Worm (Caenorhabditis elegans): ENCODE results near the gene srw-97.

The srw-97 gene

DNA sequence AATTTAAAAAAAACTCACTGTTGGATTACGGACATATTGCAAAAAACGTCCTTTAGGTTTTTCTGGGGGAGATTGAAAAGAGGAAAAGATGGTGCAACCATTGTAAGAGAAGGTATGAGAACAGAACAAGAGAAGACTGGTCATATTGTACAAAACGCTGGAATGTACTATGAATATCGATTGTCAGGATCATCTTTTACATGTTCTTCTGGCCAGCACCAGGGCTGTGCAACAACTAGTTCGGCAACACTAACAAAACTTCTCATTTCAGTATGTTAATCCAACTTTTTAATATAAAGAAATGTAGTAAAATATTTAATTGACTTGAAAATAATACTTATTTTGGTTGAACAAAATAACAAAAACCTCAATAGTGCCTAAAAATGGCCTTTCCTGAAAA lies 34.5 kb upstream of the srw-97 start, which contains the start of gene fbxb-47:
fbxb-47 (minus strand) TSS at position 101 of the 400 bp plus-strand sequence.
- TF ChIP-seq mml-1 (tag; optimal IDR thresholded peaks at IDR 0.05) (no peak), ceh-16 (tag; optimal IDR thresholded peaks at IDR 0.05) (no peak), ama-1 (optimal IDR thresholded peaks at IDR 0.05) (no peak), nhr-67 (tag; optimal IDR thresholded peaks at IDR 0.05) (no peak), nfya-1 (tag; optimal IDR thresholded peaks at IDR 0.05; ENCODE audit: insufficient read depth) (no peak), fkh-2 (tag; optimal IDR thresholded peaks at IDR 0.05) (no peak), elt-2 (tag; optimal IDR thresholded peaks at IDR 0.05) (no peak), fkh-10 (GFP tag; optimal IDR thresholded peaks at IDR 0.05) (no peak)

DNA sequence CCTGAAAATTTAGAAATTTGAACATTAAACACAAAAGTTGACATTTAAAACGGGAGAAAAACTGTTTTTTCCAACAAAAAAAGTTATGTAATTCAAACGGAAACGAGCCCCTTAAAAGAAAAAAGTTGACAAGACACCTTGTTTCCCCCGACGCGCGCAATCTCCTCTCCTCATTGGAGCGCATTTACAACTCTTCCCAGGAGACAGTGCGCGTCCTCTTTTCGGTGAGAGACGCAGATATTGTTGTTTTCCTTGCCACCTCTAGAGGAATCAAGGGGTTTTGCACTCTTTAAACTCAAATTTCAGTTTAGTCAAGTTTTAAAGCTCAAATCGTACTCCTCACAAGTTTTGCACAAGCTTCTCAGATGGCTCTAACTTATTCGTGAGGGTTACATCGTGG lies 27.0 kb upstream of the srw-97 start, which contains the start of gene F58E1.13:
F58E1.13 (minus strand) TSS at position 12 of the 400 bp plus-strand sequence.
- TF ChIP-seq lsy-12 (tag; optimal IDR thresholded peaks at IDR 0.05) (no peak), eor-1 (tag; optimal IDR thresholded peaks at IDR 0.05) (no peak)

- TF ChIP-seq ceh-16 (tag; optimal IDR thresholded peaks at IDR 0.05) (no peak), elt-1 (tag; optimal IDR thresholded peaks at IDR 0.05) (no peak), nfya-1 (tag; optimal IDR thresholded peaks at IDR 0.05; ENCODE audit: insufficient read depth) (no peak), nhr-28 (tag; optimal IDR thresholded peaks at IDR 0.05) (no peak)
Observed at ce11 chrII:1694530-1694929, 25.7 kb upstream of the srw-97 start, which contains the start of gene fbxc-26. Gene fbxc-26 (minus strand): TSS chrII:1694630.

ce11 chrII:1692827-1693226 lies 24.0 kb upstream of the srw-97 start, which contains the start of gene fbxc-21:
Gene fbxc-21 (minus strand): TSS chrII:1692927.
- TF ChIP-seq daf-12 (tag; optimal IDR thresholded peaks at IDR 0.05), result no peak
- no peak for TF ChIP-seq elt-1 (tag; optimal IDR thresholded peaks at IDR 0.05)
- no peak for TF ChIP-seq nhr-43 (tag; optimal IDR thresholded peaks at IDR 0.05; ENCODE audit: poor library complexity, severe bottlenecking)

ce11 chrII:1691011-1691410 lies 22.2 kb upstream of the srw-97 start, which contains the start of gene fbxc-22:
Gene fbxc-22 (minus strand): TSS chrII:1691111.
- TF ChIP-seq mdl-1 (tag; optimal IDR thresholded peaks at IDR 0.05) (no peak), sea-2 (GFP tag; optimal IDR thresholded peaks at IDR 0.05) (no peak), nhr-11 (tag; optimal IDR thresholded peaks at IDR 0.05) (no peak), nhr-25 (tag; optimal IDR thresholded peaks at IDR 0.05) (no peak), nhr-12 (tag; optimal IDR thresholded peaks at IDR 0.05) (no peak), ceh-9 (tag; optimal IDR thresholded peaks at IDR 0.05) (no peak), ceh-28 (tag; optimal IDR thresholded peaks at IDR 0.05) (no peak), lin-15B (tag; optimal IDR thresholded peaks at IDR 0.05) (no peak), nhr-76 (tag; optimal IDR thresholded peaks at IDR 0.05) (no peak), R02D3.7 (tag; optimal IDR thresholded peaks at IDR 0.05) (no peak), fos-1 (tag; optimal IDR thresholded peaks at IDR 0.05) (no peak), unc-62 (GFP tag; optimal IDR thresholded peaks at IDR 0.05) (no peak), ztf-4 (tag; optimal IDR thresholded peaks at IDR 0.05) (no peak), nhr-237 (tag; optimal IDR thresholded peaks at IDR 0.05) (no peak)

DNA sequence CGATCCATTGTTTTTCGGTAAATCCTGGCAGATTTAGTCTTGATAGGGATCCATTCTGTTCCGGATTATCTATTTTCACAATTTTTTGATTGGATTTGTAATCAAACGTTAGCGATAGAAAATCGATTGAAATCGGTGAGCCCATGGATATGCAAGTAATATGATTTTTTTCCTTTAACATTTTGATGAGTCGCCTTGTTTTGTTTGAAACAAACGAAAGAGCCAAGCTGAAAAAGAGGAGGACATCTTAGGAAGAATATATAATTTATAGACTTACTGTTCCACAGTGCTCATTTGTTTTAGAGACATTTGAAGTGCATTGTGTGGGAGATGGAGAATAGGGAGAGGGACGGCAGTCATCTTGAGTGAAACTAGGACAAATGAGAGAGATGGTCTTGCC lies 20.0 kb upstream of the srw-97 start, which contains the start of the genes fbxb-18 and fbxb-19:
fbxb-18 (minus strand) TSS at position 101 of the 400 bp plus-strand sequence.
fbxb-19 (minus strand) TSS at position 369 of the 400 bp plus-strand sequence.
- TF ChIP-seq pqm-1 (tag; optimal IDR thresholded peaks at IDR 0.05), result no peak
- no peak for TF ChIP-seq nfya-1 (tag; optimal IDR thresholded peaks at IDR 0.05; ENCODE audit: insufficient read depth)
- TF ChIP-seq snpc-4 (tag; optimal IDR thresholded peaks at IDR 0.05), result no peak
- no peak for TF ChIP-seq sea-2 (GFP tag; optimal IDR thresholded peaks at IDR 0.05)
- no peak for TF ChIP-seq jun-1 (tag; optimal IDR thresholded peaks at IDR 0.05)
- no peak for TF ChIP-seq nhr-25 (tag; optimal IDR thresholded peaks at IDR 0.05)
- no peak for TF ChIP-seq skn-1 (tag; optimal IDR thresholded peaks at IDR 0.05)

- no peak for TF ChIP-seq nfya-1 (tag; optimal IDR thresholded peaks at IDR 0.05; ENCODE audit: insufficient read depth)
- TF ChIP-seq nhr-23 (tag; optimal IDR thresholded peaks at IDR 0.05), result no peak
- TF ChIP-seq eor-1 (tag; optimal IDR thresholded peaks at IDR 0.05), result no peak
- no peak for TF ChIP-seq nhr-237 (tag; optimal IDR thresholded peaks at IDR 0.05)
- TF ChIP-seq nhr-67 (tag; optimal IDR thresholded peaks at IDR 0.05), result no peak
- no peak for TF ChIP-seq ceh-9 (tag; optimal IDR thresholded peaks at IDR 0.05)
- TF ChIP-seq snpc-4 (tag; optimal IDR thresholded peaks at IDR 0.05), result no peak
- no peak for TF ChIP-seq skn-1 (tag; optimal IDR thresholded peaks at IDR 0.05)
- no peak for TF ChIP-seq daf-12 (tag; optimal IDR thresholded peaks at IDR 0.05)
Observed at ce11 chrII:1683742-1684141, 14.9 kb upstream of the srw-97 start, which contains the start of gene fbxb-25. Gene fbxb-25 (plus strand): TSS chrII:1684042.

Data from whole organism, L3 larva.